Worm (Caenorhabditis elegans): Measurements from ENCODE around the gene nhr-234.

DNA sequence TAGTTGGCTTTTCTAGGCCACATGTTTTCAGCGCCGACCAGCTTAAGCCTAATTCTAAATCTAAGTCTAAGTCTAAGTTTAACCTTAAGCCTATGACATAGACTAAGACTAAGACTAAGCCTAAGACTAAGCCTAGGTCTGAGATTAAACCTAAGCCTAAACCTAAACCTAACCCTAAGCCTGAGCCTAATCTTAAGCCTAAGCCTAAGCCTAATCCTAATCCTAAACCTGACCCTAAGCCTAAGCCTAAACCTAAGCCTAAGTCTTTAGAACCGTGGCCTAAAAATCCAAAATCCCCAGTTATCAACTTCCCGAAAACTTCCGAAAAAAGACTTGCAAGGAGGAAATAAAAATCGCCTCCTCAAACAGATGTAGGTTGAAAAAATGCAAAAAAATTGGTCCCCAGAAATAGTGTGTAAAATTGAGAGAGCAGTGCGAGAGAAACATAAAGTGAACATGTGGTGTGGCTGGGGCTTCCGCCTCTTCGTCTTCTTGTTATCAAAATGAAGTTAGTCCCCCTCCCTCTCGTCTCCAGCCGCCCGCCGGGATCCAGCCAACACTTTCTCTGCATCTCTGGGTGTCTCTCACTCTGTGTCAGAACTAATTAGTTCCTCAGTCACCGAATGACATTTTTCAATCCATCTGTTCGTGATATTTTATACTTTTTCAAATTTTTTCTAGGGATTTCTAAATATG, 23.3 kb downstream of the nhr-234 start:
- TF ChIP-seq lsy-2 (tag; optimal IDR thresholded peaks at IDR 0.05) (no peak), elt-1 (tag; optimal IDR thresholded peaks at IDR 0.05; ENCODE audit: borderline replicate concordance, insufficient read depth) (no peak), mep-1 (tag; optimal IDR thresholded peaks at IDR 0.05) (no peak), lin-13 (tag; optimal IDR thresholded peaks at IDR 0.05) (no peak), nhr-237 (tag; optimal IDR thresholded peaks at IDR 0.05) (no peak), ceh-83 (GFP tag; optimal IDR thresholded peaks at IDR 0.05) (no peak)

Data from whole organism, mixed stage, embryonic.